Worm (Caenorhabditis elegans): ENCODE results near the gene ptc-1.

DNA sequence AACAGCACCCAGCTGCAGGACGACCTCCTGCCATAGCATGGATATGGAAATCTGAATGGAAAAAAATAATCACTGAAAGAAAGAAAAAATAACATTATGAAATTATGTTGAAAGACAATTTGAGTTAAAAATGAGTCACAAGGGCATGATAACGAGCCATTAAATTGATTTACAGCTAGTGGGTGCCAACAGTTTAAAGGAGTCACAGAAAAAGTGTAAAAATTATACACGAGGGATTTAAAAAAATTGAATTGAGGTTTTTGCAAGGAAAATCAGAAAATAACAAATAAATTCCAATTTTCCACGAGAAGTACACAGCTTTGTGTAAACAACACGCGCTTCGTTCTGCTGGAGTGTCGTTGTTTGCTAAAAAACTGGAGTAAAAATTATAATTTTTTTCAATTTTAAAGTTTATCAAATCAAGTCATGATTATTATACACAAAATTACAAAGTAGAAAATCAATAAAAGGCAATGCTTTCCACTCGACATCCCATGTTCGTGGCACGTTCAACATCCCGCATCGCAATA, 19.1 kb upstream of the ptc-1 start, which contains the start of gene T01H3.3:
- TF ChIP-seq unc-62 (GFP tag; optimal IDR thresholded peaks at IDR 0.05 in 1 of 2) (no peak), unc-62 (tag; optimal IDR thresholded peaks at IDR 0.05) (no peak), dpl-1 (GFP tag; optimal IDR thresholded peaks at IDR 0.05) (peak; percentile 41), F10B5.3 (tag; optimal IDR thresholded peaks at IDR 0.05) (no peak), ztf-7 (tag; optimal IDR thresholded peaks at IDR 0.05) (no peak), egl-27 (tag; optimal IDR thresholded peaks at IDR 0.05) (no peak), zip-2 (tag; optimal IDR thresholded peaks at IDR 0.05) (no peak), jun-1 (tag; optimal IDR thresholded peaks at IDR 0.05) (no peak), hlh-11 (tag; optimal IDR thresholded peaks at IDR 0.05) (no peak), nhr-237 (tag; optimal IDR thresholded peaks at IDR 0.05) (no peak), fkh-10 (GFP tag; optimal IDR thresholded peaks at IDR 0.05) (no peak), nhr-41 (GFP tag; IDR thresholded peaks at IDR 0.05) (no peak)

All from whole organism, L4 larva.